Worm (Caenorhabditis elegans): Measurements from ENCODE around the gene C14B9.2.

The C14B9.2 gene

DNA sequence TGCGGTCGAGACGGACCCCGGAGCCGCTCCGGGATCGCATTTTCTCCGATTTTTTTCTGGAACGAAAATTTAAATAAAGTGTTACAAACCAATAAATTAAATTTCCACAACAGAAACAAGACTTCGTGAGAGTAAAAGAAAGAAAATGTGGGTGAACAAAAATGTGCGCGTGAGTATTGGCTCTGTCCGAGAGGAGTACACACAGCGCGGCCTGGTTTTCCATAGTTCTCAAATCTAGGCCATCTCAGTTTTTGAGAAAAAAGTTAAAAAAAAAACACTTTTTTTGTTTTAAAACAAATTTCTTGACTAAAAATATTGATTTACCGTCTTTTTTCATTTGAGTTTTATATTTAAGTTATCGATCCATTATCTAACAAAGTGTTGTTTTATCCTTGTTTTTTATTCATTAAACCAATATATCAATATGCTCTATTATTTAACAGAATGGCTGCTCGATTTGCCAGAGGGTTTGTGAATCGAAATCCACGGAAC, 11.2 kb downstream of the C14B9.2 start, which contains the start of the genes C14B9.8 and mrpl-18 (continued):
- no peak for TF ChIP-seq hlh-11 (tag; optimal IDR thresholded peaks at IDR 0.05)
- no peak for TF ChIP-seq gei-8 (GFP tag; optimal IDR thresholded peaks at IDR 0.05)
- TF ChIP-seq hif-1 (tag; optimal IDR thresholded peaks at IDR 0.05) = peak in 1 of 2 experiments; percentile 88
- TF ChIP-seq F49E8.2 (tag; optimal IDR thresholded peaks at IDR 0.05; ENCODE audit: borderline replicate concordance) = no peak

DNA sequence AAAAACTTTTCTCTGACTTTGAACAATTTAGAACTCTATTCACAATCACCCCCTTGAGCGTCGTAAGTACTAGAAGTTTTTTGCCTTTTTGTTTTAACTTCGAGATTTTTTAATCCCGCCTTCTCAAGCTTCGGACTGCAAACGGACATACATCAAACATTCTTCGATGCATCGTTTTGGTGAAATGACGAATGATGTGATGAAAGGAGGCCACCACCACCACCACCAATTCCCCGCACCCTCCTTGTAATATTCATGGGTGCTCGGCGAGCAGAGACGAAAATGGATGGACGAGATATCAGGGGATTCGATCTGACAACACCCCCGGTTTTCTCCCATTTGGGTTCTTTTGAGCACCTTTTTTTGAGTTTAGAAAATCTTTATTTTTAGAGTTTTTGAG, 12.5 kb downstream of the C14B9.2 start:
- peak; percentile 54; the same call in 1 of the 2 replicates for TF ChIP-seq ceh-20 (GFP tag; IDR thresholded peaks at IDR 0.05)
- peak in 1 of 2 experiments; percentile 61 for TF ChIP-seq unc-62 (GFP tag; optimal IDR thresholded peaks at IDR 0.05 in 1 of 2)
- no peak for TF ChIP-seq unc-62 (tag; optimal IDR thresholded peaks at IDR 0.05)
- TF ChIP-seq Y48G9A.11 (GFP tag; IDR thresholded peaks at IDR 0.05) = no peak
- TF ChIP-seq hmg-1.1 (GFP tag; IDR thresholded peaks at IDR 0.05) = 0 out of 2 replicates have a peak, but pooled peaks have one; percentile 14

DNA sequence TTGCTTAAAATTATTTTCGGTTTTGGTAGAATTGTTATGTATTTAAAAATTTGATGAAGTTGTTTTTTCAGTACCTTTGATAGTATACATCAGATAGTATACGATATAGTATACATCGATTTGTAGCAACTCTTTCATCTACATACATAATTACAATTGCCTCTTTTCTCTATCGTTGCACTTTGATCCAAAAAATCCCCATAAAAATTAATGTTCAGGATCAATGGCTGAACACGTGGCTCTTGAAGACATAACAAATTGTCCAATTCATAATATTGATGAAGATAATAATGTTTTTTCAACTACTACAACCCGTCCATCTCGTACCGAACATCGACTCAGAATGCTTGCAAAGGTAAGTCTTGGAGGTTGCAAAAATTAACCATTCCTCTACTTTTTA, 15.3 kb downstream of the C14B9.2 start, which contains the start of gene D2007.2:
TSS of gene D2007.2 (plus strand) at position 213 of the 400 bp plus-strand sequence.
- TF ChIP-seq skn-1 (tag; optimal IDR thresholded peaks at IDR 0.05) (no peak), daf-12 (tag; optimal IDR thresholded peaks at IDR 0.05) (no peak), mdt-29 (GFP tag; IDR thresholded peaks at IDR 0.05) (no peak), nhr-111 (GFP tag; optimal IDR thresholded peaks at IDR 0.05) (no peak), spr-1 (tag; optimal IDR thresholded peaks at IDR 0.05) (no peak), set-16 (GFP tag; IDR thresholded peaks at IDR 0.05) (no peak), ctbp-1 (GFP tag; IDR thresholded peaks at IDR 0.05) (no peak), ceh-32 (tag; optimal IDR thresholded peaks at IDR 0.05; ENCODE audit: poor library complexity) (no peak), ceh-20 (GFP tag; IDR thresholded peaks at IDR 0.05) (no peak), zfp-2 (tag; optimal IDR thresholded peaks at IDR 0.05) (no peak), nhr-11 (tag; optimal IDR thresholded peaks at IDR 0.05) (no peak), lim-7 (GFP tag; IDR thresholded peaks at IDR 0.05) (no peak), ceh-28 (tag; optimal IDR thresholded peaks at IDR 0.05) (no peak), lin-15B (tag; optimal IDR thresholded peaks at IDR 0.05) (no peak), Y48G9A.11 (GFP tag; IDR thresholded peaks at IDR 0.05) (no peak), tag-97 (GFP tag; IDR thresholded peaks at IDR 0.05) (no peak), lin-29 (GFP tag; IDR thresholded peaks at IDR 0.05) (no peak), pqm-1 (tag; optimal IDR thresholded peaks at IDR 0.05) (no peak), daf-8 (GFP tag; IDR thresholded peaks at IDR 0.05) (no peak), ceh-44 (GFP tag; IDR thresholded peaks at IDR 0.05) (no peak)

DNA sequence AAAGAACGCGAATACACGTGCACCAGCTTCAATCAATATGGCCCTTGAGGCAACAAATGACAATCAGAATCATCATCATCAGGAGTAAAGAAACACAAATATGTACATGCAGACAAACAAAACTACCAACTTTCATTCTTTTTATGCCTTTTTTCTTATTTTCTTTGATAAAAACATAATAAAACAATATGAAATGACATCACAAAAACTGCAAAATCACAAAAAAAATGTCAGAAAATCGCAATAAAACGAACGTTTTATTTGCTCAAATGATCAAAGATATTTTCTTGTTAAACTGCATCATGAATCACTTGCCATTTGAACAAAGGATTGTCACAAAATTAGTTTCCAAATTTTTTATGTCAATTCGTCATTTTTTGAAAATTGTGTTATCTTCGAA, 21.0 kb downstream of the C14B9.2 start:
- peak; percentile 37 for TF ChIP-seq dve-1 (tag; optimal IDR thresholded peaks at IDR 0.05; ENCODE audit: insufficient read depth)
- TF ChIP-seq attf-4 (tag; optimal IDR thresholded peaks at IDR 0.05) = no peak
- TF ChIP-seq Y75B8A.6 (GFP tag; IDR thresholded peaks at IDR 0.05) = no peak
- peak; percentile 29 for TF ChIP-seq hlh-11 (tag; optimal IDR thresholded peaks at IDR 0.05)
- peak; percentile 55 for TF ChIP-seq pqm-1 (tag; optimal IDR thresholded peaks at IDR 0.05)
- no peak for TF ChIP-seq lin-38 (GFP tag; IDR thresholded peaks at IDR 0.05)
- TF ChIP-seq nhr-111 (GFP tag; optimal IDR thresholded peaks at IDR 0.05) = no peak
- TF ChIP-seq nhr-41 (GFP tag; IDR thresholded peaks at IDR 0.05) = no peak
- no peak for TF ChIP-seq lim-7 (GFP tag; IDR thresholded peaks at IDR 0.05)
- TF ChIP-seq egl-27 (tag; optimal IDR thresholded peaks at IDR 0.05) = no peak
- no peak for TF ChIP-seq lin-29 (GFP tag; IDR thresholded peaks at IDR 0.05)
- TF ChIP-seq F37D6.2 (tag; optimal IDR thresholded peaks at IDR 0.05) = no peak
- no peak for TF ChIP-seq duxl-1 (tag; optimal IDR thresholded peaks at IDR 0.05; ENCODE audit: poor library complexity)
- TF ChIP-seq dmd-6 (GFP tag; IDR thresholded peaks at IDR 0.05) = peak; percentile 11; the same call in 1 of the 2 replicates
- TF ChIP-seq F44E2.7 (GFP tag; IDR thresholded peaks at IDR 0.05) = no peak
- no peak for TF ChIP-seq lin-1 (GFP tag; IDR thresholded peaks at IDR 0.05)
- TF ChIP-seq daf-12 (tag; optimal IDR thresholded peaks at IDR 0.05) = no peak
- TF ChIP-seq ceh-44 (GFP tag; IDR thresholded peaks at IDR 0.05) = no peak
- TF ChIP-seq ctbp-1 (GFP tag; IDR thresholded peaks at IDR 0.05) = no peak
- TF ChIP-seq tra-1 (GFP tag; IDR thresholded peaks at IDR 0.05) = no peak
- no peak for TF ChIP-seq nhr-102 (tag; optimal IDR thresholded peaks at IDR 0.05)
- TF ChIP-seq snpc-1.2 (GFP tag; IDR thresholded peaks at IDR 0.05) = no peak
- no peak for TF ChIP-seq ceh-82 (tag; optimal IDR thresholded peaks at IDR 0.05)
- no peak for TF ChIP-seq unc-130 (GFP tag; optimal IDR thresholded peaks at IDR 0.05)
- no peak for TF ChIP-seq fos-1 (tag; optimal IDR thresholded peaks at IDR 0.05)
- TF ChIP-seq F10B5.3 (tag; optimal IDR thresholded peaks at IDR 0.05) = no peak
